Fruit fly (Drosophila melanogaster) whole organism, pupa: Measurements from ENCODE around the gene Pmvk.

Experiments
- CG10348 ChIP-seq: fragments of 200-800 bp; sonication (Bioruptor generic); IDR thresholded peaks from 2 replicates; pipeline ENCODE4 v1.3.6; 2022; ENCODE audit warnings: missing biosample characterization, missing genetic modification characterization
- CG14655 ChIP-seq: fragments of 200-800 bp; sonication (Bioruptor generic); optimal IDR thresholded peaks from 3 replicates; lab custom pipeline; 2017; ENCODE audit warnings: mild to moderate bottlenecking, missing biosample characterization, missing genetic modification reagents, missing genetic modification characterization
- CG34367 ChIP-seq: fragments of 200-800 bp; sonication (Bioruptor generic); optimal IDR thresholded peaks from 2 replicates; lab custom pipeline; 2018; ENCODE audit warnings: missing biosample characterization, mild to moderate bottlenecking, missing genetic modification characterization
- CG8301 ChIP-seq: fragments of 200-800 bp; sonication (Bioruptor generic); optimal IDR thresholded peaks from 2 replicates; lab custom pipeline; 2018; ENCODE audit warnings: missing biosample characterization, mild to moderate bottlenecking, missing genetic modification characterization
- EcR ChIP-seq: fragments of 200-800 bp; sonication (Bioruptor generic); optimal IDR thresholded peaks from 3 replicates; lab custom pipeline; 2019; ENCODE audit warnings: missing biosample characterization, missing genetic modification characterization, mild to moderate bottlenecking, moderate library complexity, missing genetic modification reagents
- Pif1A ChIP-seq: fragments of 200-800 bp; sonication (Bioruptor generic); optimal IDR thresholded peaks from 3 replicates; lab custom pipeline; 2016; ENCODE audit warnings: missing biosample characterization, missing genetic modification characterization
- fd96Ca ChIP-seq: fragments of 200-800 bp; sonication (Bioruptor generic); IDR thresholded peaks from 3 replicates; pipeline ENCODE4 v1.3.6; 2022; ENCODE audit warnings: missing biosample characterization, missing genetic modification characterization
- gl ChIP-seq: fragments of 200-800 bp; sonication (Bioruptor generic); optimal IDR thresholded peaks from 2 replicates; lab custom pipeline; 2018; ENCODE audit warnings: missing biosample characterization, mild to moderate bottlenecking, missing genetic modification characterization

- TF ChIP-seq CG8301 (tag; lab: Kevin White, UChicago) (no peak), CG34367 (no peak), gl (tag; lab: Kevin White, UChicago) (no peak), CG14655 (no peak), Pif1A (GFP tag; lab: Kevin White, UChicago) (no peak), fd96Ca (GFP tag; lab: Robert Waterston, UW) (no peak), EcR (GFP tag; lab: Kevin White, UChicago) (no peak), CG10348 (GFP tag; lab: Robert Waterston, UW) (no peak)
These were observed 44.9 kb downstream of the Pmvk start, which contains the start of gene CG31697 for dm6 chr2L:19535234-19535633.
